Worm (Caenorhabditis elegans): ENCODE results near the gene fbxa-78.
"Not testable (repeated sequence)": the region's sequence is repeated elsewhere in the genome, so short reads cannot be mapped to it uniquely, and the experiment has no call there.

fbxa-78 gene

DNA sequence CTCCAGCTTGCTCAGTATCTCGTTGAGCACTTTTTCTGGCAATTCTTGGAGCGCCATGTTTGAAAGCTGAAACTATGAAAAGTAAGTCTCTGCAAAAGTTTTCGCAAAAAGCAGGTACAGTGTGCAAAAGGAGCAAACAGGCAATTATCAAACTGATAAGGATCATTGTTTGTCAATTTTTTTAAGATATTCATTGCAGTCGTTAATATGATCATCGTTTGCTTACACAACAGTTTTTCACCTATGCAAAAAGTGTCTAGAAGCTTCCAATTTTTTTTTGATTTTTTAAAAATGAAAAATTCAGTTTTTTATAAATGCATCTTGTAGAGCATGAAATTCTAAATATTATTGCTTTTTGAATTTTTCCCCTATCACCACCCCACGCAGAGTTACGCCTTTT is at the start of gene fbxa-78:
TSS of gene fbxa-78 (minus strand) at position 101 of the 400 bp plus-strand sequence.
- TF ChIP-seq nhr-76 (tag; optimal IDR thresholded peaks at IDR 0.05); drap-1 (GFP tag; optimal IDR thresholded peaks at IDR 0.05); zip-8 (tag; optimal IDR thresholded peaks at IDR 0.05): not testable (repeated sequence)

DNA sequence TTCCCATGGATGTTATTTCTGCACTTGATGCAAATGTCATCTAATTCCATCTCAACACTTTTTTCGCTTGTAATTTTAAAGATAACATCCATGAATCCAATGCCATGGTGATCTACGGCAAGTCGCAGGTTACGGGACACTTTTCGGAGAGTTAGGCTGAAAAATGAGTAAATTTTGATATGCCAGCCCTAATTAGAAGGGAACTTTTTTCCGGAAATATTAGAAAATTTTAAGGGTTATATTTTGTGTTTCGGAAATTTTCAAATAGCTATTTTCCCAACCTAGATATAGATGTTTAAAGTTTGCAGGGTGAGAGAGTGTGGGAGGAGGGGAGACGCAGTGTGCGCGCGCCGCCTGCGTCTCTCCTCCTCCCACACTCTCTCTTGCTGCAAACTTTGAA is 49.1 kb upstream of the fbxa-78 start:
- TF ChIP-seq nhr-76 (tag; optimal IDR thresholded peaks at IDR 0.05), result no peak
- TF ChIP-seq mls-2 (tag; optimal IDR thresholded peaks at IDR 0.05), result no peak
- no peak for TF ChIP-seq nhr-28 (tag; optimal IDR thresholded peaks at IDR 0.05)
- no peak for TF ChIP-seq unc-39 (tag; optimal IDR thresholded peaks at IDR 0.05)
- no peak for TF ChIP-seq bed-3 (GFP tag; optimal IDR thresholded peaks at IDR 0.05)
- no peak for TF ChIP-seq flh-1 (GFP tag; optimal IDR thresholded peaks at IDR 0.05)
- TF ChIP-seq nhr-237 (tag; optimal IDR thresholded peaks at IDR 0.05), result no peak
- TF ChIP-seq blmp-1 (tag; optimal IDR thresholded peaks at IDR 0.05), result no peak
- TF ChIP-seq drap-1 (GFP tag; optimal IDR thresholded peaks at IDR 0.05), result no peak
- TF ChIP-seq sem-2 (GFP tag; optimal IDR thresholded peaks at IDR 0.05), result no peak
- TF ChIP-seq ham-2 (GFP tag; optimal IDR thresholded peaks at IDR 0.05), result no peak
- TF ChIP-seq zip-8 (tag; optimal IDR thresholded peaks at IDR 0.05), result no peak
- no peak for TF ChIP-seq nhr-2 (tag; optimal IDR thresholded peaks at IDR 0.05)
- no peak for TF ChIP-seq M03D4.4 (tag; optimal IDR thresholded peaks at IDR 0.05)
- TF ChIP-seq elt-3 (tag; optimal IDR thresholded peaks at IDR 0.05), result no peak
- no peak for TF ChIP-seq lin-32 (GFP tag; optimal IDR thresholded peaks at IDR 0.05)
- TF ChIP-seq lsy-2 (tag; optimal IDR thresholded peaks at IDR 0.05), result no peak
- no peak for TF ChIP-seq ceh-39 (tag; optimal IDR thresholded peaks at IDR 0.05)
- no peak for TF ChIP-seq lin-13 (tag; optimal IDR thresholded peaks at IDR 0.05)

DNA sequence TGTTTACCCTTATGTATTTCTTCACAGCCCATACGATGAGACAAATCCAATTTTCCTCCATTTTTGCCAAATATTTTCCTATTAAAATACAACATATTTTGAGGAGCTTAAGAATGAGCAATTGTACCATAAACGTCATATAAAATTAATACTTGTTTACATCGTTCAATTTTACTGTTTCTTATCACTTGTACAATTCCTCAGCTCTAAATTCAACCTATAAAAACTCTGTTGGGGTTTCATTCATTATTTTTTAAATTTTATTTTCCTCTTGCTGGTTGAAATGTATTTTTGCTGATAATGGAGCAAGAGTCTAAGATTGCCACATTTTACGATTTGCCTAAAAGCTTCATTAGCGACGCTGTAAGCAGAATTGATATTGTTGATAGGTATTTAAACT is 45.2 kb upstream of the fbxa-78 start, which contains the start of gene fbxa-75:
TSS of gene fbxa-75 (plus strand) at position 301 of the 400 bp plus-strand sequence.
- TF ChIP-seq ham-2 (GFP tag; optimal IDR thresholded peaks at IDR 0.05) (no peak), nhr-237 (tag; optimal IDR thresholded peaks at IDR 0.05) (no peak), unc-120 (tag; optimal IDR thresholded peaks at IDR 0.05; ENCODE audit: poor library complexity, severe bottlenecking) (no peak), snpc-4 (tag; optimal IDR thresholded peaks at IDR 0.05) (no peak), ces-1 (GFP tag; optimal IDR thresholded peaks at IDR 0.05) (no peak), mep-1 (tag; optimal IDR thresholded peaks at IDR 0.05) (no peak), zip-8 (tag; optimal IDR thresholded peaks at IDR 0.05) (no peak), sem-2 (GFP tag; optimal IDR thresholded peaks at IDR 0.05) (no peak), drap-1 (GFP tag; optimal IDR thresholded peaks at IDR 0.05) (no peak), elt-3 (tag; optimal IDR thresholded peaks at IDR 0.05) (no peak), nhr-2 (tag; optimal IDR thresholded peaks at IDR 0.05) (no peak), ceh-83 (GFP tag; optimal IDR thresholded peaks at IDR 0.05) (no peak), mab-5 (tag; optimal IDR thresholded peaks at IDR 0.05) (no peak), nhr-28 (tag; optimal IDR thresholded peaks at IDR 0.05) (no peak), unc-39 (tag; optimal IDR thresholded peaks at IDR 0.05) (no peak), cnd-1 (tag; optimal IDR thresholded peaks at IDR 0.05) (no peak), hlh-1 (tag; optimal IDR thresholded peaks at IDR 0.05) (no peak), unc-62 (GFP tag; optimal IDR thresholded peaks at IDR 0.05) (no peak), elt-1 (tag; optimal IDR thresholded peaks at IDR 0.05; ENCODE audit: borderline replicate concordance, insufficient read depth) (no peak), M03D4.4 (tag; optimal IDR thresholded peaks at IDR 0.05) (no peak)

DNA sequence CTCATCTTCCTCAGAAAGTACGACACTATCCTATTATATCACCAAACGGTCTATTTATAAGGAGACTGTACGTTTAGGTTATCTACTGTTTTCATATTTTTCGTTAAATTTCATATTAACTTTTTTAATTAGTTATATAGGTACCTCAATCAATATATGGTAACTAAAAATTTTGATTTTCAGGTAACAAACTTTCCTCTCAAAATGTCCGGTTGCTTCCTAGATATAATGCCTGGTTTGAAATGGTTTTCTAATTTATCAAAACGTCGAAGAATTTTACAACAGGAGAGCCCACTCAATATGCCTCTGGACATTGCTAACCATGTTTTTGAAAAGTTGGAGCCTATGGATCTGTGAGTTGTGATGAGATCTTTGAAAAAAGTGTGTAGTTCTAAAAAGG is 39.3 kb upstream of the fbxa-78 start, which contains the start of gene fbxa-28:
TSS of gene fbxa-28 (plus strand) at position 301 of the 400 bp plus-strand sequence.
- no peak for TF ChIP-seq elt-3 (tag; optimal IDR thresholded peaks at IDR 0.05)
- TF ChIP-seq ztf-11 (tag; optimal IDR thresholded peaks at IDR 0.05), result no peak
- TF ChIP-seq lsy-2 (tag; optimal IDR thresholded peaks at IDR 0.05), result no peak
- TF ChIP-seq cnd-1 (tag; optimal IDR thresholded peaks at IDR 0.05), result no peak
- no peak for TF ChIP-seq elt-1 (tag; optimal IDR thresholded peaks at IDR 0.05; ENCODE audit: borderline replicate concordance, insufficient read depth)
- no peak for TF ChIP-seq lin-13 (tag; optimal IDR thresholded peaks at IDR 0.05)
- no peak for TF ChIP-seq tbx-8 (GFP tag; optimal IDR thresholded peaks at IDR 0.05)

DNA sequence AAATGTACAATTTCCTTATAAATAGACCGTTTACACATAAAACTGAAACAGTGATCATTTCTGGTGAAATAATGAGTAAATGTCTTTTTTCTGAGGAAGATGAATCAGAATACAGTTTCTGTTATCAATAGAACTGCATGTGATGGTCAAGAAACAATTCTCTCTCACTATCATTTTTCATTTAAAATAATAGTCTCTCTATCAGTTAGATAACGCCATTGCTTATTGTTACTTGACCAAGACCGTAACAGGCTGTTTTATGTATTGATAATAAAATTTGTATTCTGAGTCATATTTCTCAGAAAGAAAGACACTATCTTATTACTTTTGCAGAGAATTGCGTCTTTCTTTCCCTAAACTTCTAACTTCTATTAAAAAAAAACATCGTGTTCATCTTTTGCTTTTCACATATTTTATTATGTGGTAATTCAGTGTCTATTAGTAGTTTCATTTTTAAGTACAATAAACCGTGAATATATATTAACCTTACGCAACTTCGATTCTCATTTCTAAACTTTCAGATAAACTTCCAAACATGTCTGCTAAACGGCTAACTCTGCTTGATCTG is 37.0 kb upstream of the fbxa-78 start, which contains the start of gene fbxa-35:
TSS of gene fbxa-35 (plus strand) at position 518 of the 568 bp plus-strand sequence.
- TF ChIP-seq ceh-83 (GFP tag; optimal IDR thresholded peaks at IDR 0.05) (no peak), nhr-237 (tag; optimal IDR thresholded peaks at IDR 0.05) (no peak), ztf-11 (tag; optimal IDR thresholded peaks at IDR 0.05) (no peak), elt-3 (tag; optimal IDR thresholded peaks at IDR 0.05) (no peak)

All from whole organism, mixed stage, embryonic.